Worm (Caenorhabditis elegans) whole organism, midembryonic: ENCODE data around the gene EGAP5.1.

ENCODE experiments used
- T22C8.4 ChIP-seq: fragments of 200-800 bp; sonication (Bioruptor generic); IDR thresholded peaks from 2 replicates; pipeline ENCODE4 v1.3.6; 2022; ENCODE audit warnings: missing genetic modification characterization, missing compliant biosample characterization
- cog-1 ChIP-seq: sonication (generic microtip); optimal IDR thresholded peaks from 2 replicates; lab custom pipeline; 2016; ENCODE audit warnings: missing genetic modification characterization, missing compliant biosample characterization
- flt-1 ChIP-seq: fragments of 200-800 bp; sonication (Bioruptor generic); IDR thresholded peaks from 2 replicates; pipeline ENCODE4 v1.3.6; 2022; ENCODE audit warnings: missing genetic modification characterization, missing compliant biosample characterization
- klf-2 ChIP-seq: fragments of 200-800 bp; sonication (Bioruptor generic); conservative IDR thresholded peaks from 2 replicates; pipeline ENCODE4 v1.3.6; 2022; ENCODE audit warnings: missing genetic modification reagents, missing genetic modification characterization, missing compliant biosample characterization
- med-1 ChIP-seq: sonication (generic microtip); optimal IDR thresholded peaks from 2 replicates; lab custom pipeline; 2017; ENCODE audit warnings: missing genetic modification characterization, mild to moderate bottlenecking, missing compliant biosample characterization, antibody characterized with exemption, missing genetic modification reagents; ENCODE audit not compliant: insufficient read depth
- ref-1 ChIP-seq: fragments of 200-800 bp; sonication (Bioruptor generic); conservative IDR thresholded peaks from 2 replicates; pipeline ENCODE4 v1.3.6; 2022; ENCODE audit warnings: missing genetic modification reagents, missing genetic modification characterization, missing compliant biosample characterization
- tab-1 ChIP-seq: fragments of 200-800 bp; sonication (Bioruptor generic); IDR thresholded peaks from 2 replicates; pipeline ENCODE4 v1.3.6; 2022; ENCODE audit warnings: missing genetic modification characterization, missing compliant biosample characterization
- ztf-23 ChIP-seq: fragments of 200-800 bp; sonication (Bioruptor generic); IDR thresholded peaks from 2 replicates; pipeline ENCODE4 v1.3.6; 2022; ENCODE audit warnings: missing genetic modification reagents, missing genetic modification characterization, missing compliant biosample characterization
- ztf-29 ChIP-seq: fragments of 200-800 bp; sonication (Bioruptor generic); IDR thresholded peaks from 2 replicates; pipeline ENCODE4 v1.3.6; 2022; ENCODE audit warnings: missing genetic modification reagents, missing genetic modification characterization, missing compliant biosample characterization

The EGAP5.1 gene

ce11 chrX:5171085-5171484 lies 8.2 kb downstream of the EGAP5.1 start, which contains the start of gene T03G11.10:
Gene T03G11.10, minus strand, starts transcription at chrX:5171185.
- TF ChIP-seq tab-1 (GFP tag; lab: Robert Waterston, UW) = no peak

DNA sequence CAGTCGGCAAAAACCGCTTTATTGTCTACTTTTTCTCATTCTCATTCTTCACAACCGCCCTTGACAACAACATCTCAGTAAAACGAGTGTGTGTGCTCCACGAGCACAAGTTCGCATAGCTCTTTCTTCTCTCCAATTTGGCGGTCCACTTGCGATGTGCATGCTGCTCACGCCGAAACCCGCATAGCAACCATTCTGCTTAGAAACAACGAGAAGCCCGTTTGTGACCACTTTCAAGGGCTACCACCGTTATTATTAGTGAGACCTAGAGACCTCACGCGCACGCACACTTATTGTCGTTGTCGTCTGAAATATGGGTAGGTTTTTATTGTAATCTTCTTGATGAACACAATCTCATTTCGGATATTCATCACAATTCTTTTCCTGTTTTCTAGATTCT lies 11.4 kb downstream of the EGAP5.1 start, which contains the start of gene zchc-1A:
TSS of gene zchc-1A (plus strand) at position 114 of the 400 bp plus-strand sequence.
- TF ChIP-seq med-1 (GFP tag; lab: Kevin White, UChicago) (no peak), tab-1 (GFP tag; lab: Robert Waterston, UW) (no peak), ztf-23 (GFP tag; lab: Robert Waterston, UW) (no peak), cog-1 (tag; lab: Kevin White, UChicago) (no peak), flt-1 (GFP tag; lab: Robert Waterston, UW) (no peak), ztf-29 (GFP tag; lab: Robert Waterston, UW) (no peak), T22C8.4 (GFP tag; lab: Robert Waterston, UW) (no peak), klf-2 (no peak), ref-1 (GFP tag; lab: Robert Waterston, UW) (no peak)

DNA sequence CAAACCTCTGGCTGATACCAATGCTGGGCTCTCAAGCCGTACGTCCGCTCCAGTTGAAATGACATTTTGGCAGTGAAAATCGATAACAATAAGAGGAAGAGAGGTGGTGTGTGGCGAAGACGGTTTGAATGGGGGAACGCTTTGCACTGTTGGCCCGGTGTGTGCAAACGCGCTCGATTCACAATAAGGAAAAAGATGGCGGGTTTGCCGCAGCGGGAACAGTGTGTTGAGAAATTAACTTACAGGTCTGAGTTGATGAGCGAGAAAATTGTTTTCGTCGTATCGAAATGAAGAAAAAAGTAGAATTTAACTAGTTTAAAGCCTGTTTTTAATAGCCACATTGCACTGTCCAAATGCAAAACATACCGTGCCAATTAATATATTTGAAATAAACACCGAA lies 16.2 kb downstream of the EGAP5.1 start, which contains the start of gene metl-9:
TSS of gene metl-9 (minus strand) at position 101 of the 400 bp plus-strand sequence.
- TF ChIP-seq ztf-23 (GFP tag; lab: Robert Waterston, UW) = no peak
- no peak for TF ChIP-seq ztf-29 (GFP tag; lab: Robert Waterston, UW)
- no peak for TF ChIP-seq cog-1 (tag; lab: Kevin White, UChicago)
- no peak for TF ChIP-seq tab-1 (GFP tag; lab: Robert Waterston, UW)
- no peak for TF ChIP-seq ref-1 (GFP tag; lab: Robert Waterston, UW)
- TF ChIP-seq med-1 (GFP tag; lab: Kevin White, UChicago) = no peak
- TF ChIP-seq flt-1 (GFP tag; lab: Robert Waterston, UW) = no peak
- no peak for TF ChIP-seq klf-2
- no peak for TF ChIP-seq T22C8.4 (GFP tag; lab: Robert Waterston, UW)

ce11 chrX:5179874-5180273 lies 17.0 kb downstream of the EGAP5.1 start, which contains the start of gene sru-48:
Gene sru-48, plus strand, starts transcription at chrX:5180174.
- TF ChIP-seq klf-2 = no peak
- TF ChIP-seq cog-1 (tag; lab: Kevin White, UChicago) = no peak

DNA sequence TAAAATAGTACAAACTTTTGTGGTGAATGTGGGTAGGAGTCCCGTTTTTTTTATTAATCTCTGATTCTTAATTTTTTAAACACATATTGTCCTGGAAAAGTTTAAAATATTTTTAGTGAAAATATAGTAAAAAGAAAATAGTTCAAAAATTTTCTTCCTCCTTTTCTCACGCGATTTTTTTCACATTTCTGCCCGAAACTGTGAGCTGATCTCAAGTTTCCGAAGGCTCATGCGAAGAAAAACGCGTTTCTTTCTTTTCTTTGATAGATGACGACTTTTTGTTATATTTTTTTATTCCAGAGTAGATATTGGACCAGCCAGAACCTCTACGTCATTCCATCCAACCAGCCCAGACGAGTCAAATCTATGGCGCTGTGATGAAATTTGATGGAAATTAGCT lies 21.1 kb downstream of the EGAP5.1 start, which contains the start of gene T03G11.9:
TSS of gene T03G11.9 (plus strand) at position 301 of the 400 bp plus-strand sequence.
- TF ChIP-seq flt-1 (GFP tag; lab: Robert Waterston, UW) (no peak), cog-1 (tag; lab: Kevin White, UChicago) (no peak), med-1 (GFP tag; lab: Kevin White, UChicago) (no peak), klf-2 (no peak), ztf-29 (GFP tag; lab: Robert Waterston, UW) (no peak), ref-1 (GFP tag; lab: Robert Waterston, UW) (no peak), tab-1 (GFP tag; lab: Robert Waterston, UW) (no peak), ztf-23 (GFP tag; lab: Robert Waterston, UW) (no peak), T22C8.4 (GFP tag; lab: Robert Waterston, UW) (no peak)

ce11 chrX:5188977-5189376 lies 26.1 kb downstream of the EGAP5.1 start, which contains the start of gene zig-6:
Gene zig-6, minus strand, starts transcription at chrX:5189077.
- TF ChIP-seq T22C8.4 (GFP tag; lab: Robert Waterston, UW) (no peak), ztf-23 (GFP tag; lab: Robert Waterston, UW) (no peak), flt-1 (GFP tag; lab: Robert Waterston, UW) (no peak)

DNA sequence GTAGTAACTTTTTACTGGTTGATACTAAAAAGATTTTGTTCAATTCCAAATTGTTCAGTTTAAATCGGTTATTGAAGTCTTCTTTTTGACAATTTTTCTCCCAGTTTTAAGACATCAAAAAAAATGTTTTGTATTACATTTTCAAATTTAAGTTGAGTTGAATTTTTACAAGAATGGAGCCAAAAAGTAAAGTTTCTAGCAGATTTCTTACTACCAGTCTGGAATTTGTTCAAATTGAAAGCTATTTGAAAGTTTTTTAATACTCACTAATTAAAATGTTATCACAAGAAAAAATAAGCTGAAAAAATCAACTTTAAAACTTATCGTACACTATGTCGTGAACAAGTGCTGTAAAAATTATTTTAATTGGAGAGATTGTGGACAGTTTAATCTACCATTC lies 27.2 kb downstream of the EGAP5.1 start:
- TF ChIP-seq ztf-29 (GFP tag; lab: Robert Waterston, UW) (no peak), cog-1 (tag; lab: Kevin White, UChicago) (no peak), ztf-23 (GFP tag; lab: Robert Waterston, UW) (no peak), T22C8.4 (GFP tag; lab: Robert Waterston, UW) (no peak), med-1 (GFP tag; lab: Kevin White, UChicago) (no peak), klf-2 (no peak), flt-1 (GFP tag; lab: Robert Waterston, UW) (no peak), ref-1 (GFP tag; lab: Robert Waterston, UW) (no peak), tab-1 (GFP tag; lab: Robert Waterston, UW) (no peak)

DNA sequence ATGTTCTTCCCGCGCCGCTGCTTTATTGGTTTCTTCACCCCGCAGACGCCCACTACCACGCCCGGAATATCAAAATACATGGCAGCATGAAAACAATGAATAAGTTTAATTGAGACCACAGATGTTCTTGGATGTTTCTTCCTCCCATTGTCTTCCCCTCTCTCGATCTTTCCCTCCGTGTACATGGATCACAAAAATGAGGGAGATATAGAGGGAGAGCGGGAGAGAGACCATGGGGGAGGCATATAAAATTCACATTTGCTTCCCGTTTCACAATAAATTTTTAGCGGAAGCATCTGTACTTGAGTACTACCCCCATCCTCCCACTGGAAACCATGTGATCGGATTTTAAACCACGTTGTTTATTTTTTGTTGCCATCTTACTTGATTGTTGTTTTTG lies 30.5 kb downstream of the EGAP5.1 start:
- TF ChIP-seq ztf-23 (GFP tag; lab: Robert Waterston, UW) (0 out of 2 replicates have a peak, but pooled peaks have one; percentile 9), med-1 (GFP tag; lab: Kevin White, UChicago) (no peak)

ce11 chrX:5195462-5196160 lies 32.8 kb downstream of the EGAP5.1 start, which contains the start of gene pqn-62:
Gene pqn-62, plus strand, starts transcription at chrX:5196110.
- TF ChIP-seq ztf-23 (GFP tag; lab: Robert Waterston, UW) (no peak), flt-1 (GFP tag; lab: Robert Waterston, UW) (no peak), klf-2 (no peak), tab-1 (GFP tag; lab: Robert Waterston, UW) (no peak), ztf-29 (GFP tag; lab: Robert Waterston, UW) (no peak), T22C8.4 (GFP tag; lab: Robert Waterston, UW) (no peak), med-1 (GFP tag; lab: Kevin White, UChicago) (no peak), ref-1 (GFP tag; lab: Robert Waterston, UW) (no peak), cog-1 (tag; lab: Kevin White, UChicago) (no peak)

DNA sequence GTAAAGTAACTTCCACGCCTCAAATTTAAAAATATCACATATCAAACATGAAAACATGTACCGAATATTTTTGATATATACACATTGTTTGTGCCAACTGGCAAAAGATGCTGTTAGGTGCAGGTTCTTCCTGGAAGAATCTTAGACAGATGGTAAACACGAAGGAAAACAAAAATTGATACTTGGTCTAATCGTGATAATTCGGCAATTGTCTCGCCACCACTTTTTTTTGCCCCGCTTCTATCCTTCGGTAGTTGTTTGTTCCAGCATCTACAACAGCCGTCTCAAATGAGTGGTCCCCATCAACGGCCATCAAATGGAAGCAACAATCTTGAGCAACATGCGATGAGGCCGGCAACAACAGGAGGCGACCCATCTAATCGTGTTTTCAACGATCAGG lies 34.6 kb downstream of the EGAP5.1 start:
- TF ChIP-seq tab-1 (GFP tag; lab: Robert Waterston, UW) (no peak), cog-1 (tag; lab: Kevin White, UChicago) (no peak), med-1 (GFP tag; lab: Kevin White, UChicago) (no peak), klf-2 (no peak), ztf-23 (GFP tag; lab: Robert Waterston, UW) (no peak), ref-1 (GFP tag; lab: Robert Waterston, UW) (no peak), flt-1 (GFP tag; lab: Robert Waterston, UW) (no peak), ztf-29 (GFP tag; lab: Robert Waterston, UW) (no peak)
